Fruit fly (Drosophila melanogaster) whole organism, embryonic: Measurements from ENCODE around the gene CG1896.

Experiments
- Ada2b ChIP-seq: fragments of 200-800 bp; sonication (Bioruptor generic); IDR thresholded peaks from 2 replicates; pipeline ENCODE4 v1.3.6; 2022; ENCODE audit warnings: missing biosample characterization, missing genetic modification characterization
- Bgb ChIP-seq: fragments of 200-800 bp; sonication (Bioruptor generic); IDR thresholded peaks from 2 replicates; pipeline ENCODE4 v1.3.6; 2022; ENCODE audit warnings: missing biosample characterization, missing genetic modification characterization; ENCODE audit not compliant: partially characterized antibody
- CG11093 ChIP-seq: fragments of 200-800 bp; sonication (Bioruptor generic); IDR thresholded peaks from 3 replicates; pipeline ENCODE4 v1.3.6; 2022; ENCODE audit warnings: missing biosample characterization, missing genetic modification characterization
- CG11723 ChIP-seq: fragments of 200-800 bp; sonication (Bioruptor generic); optimal IDR thresholded peaks from 2 replicates; lab custom pipeline; 2017; ENCODE audit warnings: missing biosample characterization, mild to moderate bottlenecking, missing genetic modification characterization
- CG1233 ChIP-seq: fragments of 200-800 bp; sonication (Bioruptor generic); optimal IDR thresholded peaks from 4 replicates; lab custom pipeline; 2018; ENCODE audit warnings: missing biosample characterization, mild to moderate bottlenecking, missing genetic modification characterization
- CG12942 ChIP-seq: fragments of 200-800 bp; sonication (Bioruptor generic); optimal IDR thresholded peaks from 3 replicates; lab custom pipeline; 2016; ENCODE audit warnings: missing biosample characterization, missing genetic modification characterization
- CG14050 ChIP-seq: fragments of 200-800 bp; sonication (Bioruptor generic); IDR thresholded peaks from 3 replicates; pipeline ENCODE4 v1.3.6; 2022; ENCODE audit warnings: missing biosample characterization, missing genetic modification characterization
- CG15696 ChIP-seq: fragments of 200-800 bp; sonication (Bioruptor generic); optimal IDR thresholded peaks from 2 replicates; lab custom pipeline; 2019; ENCODE audit warnings: missing biosample characterization, mild to moderate bottlenecking, missing genetic modification characterization, moderate library complexity
- CG1603 ChIP-seq: fragments of 200-800 bp; sonication (Bioruptor generic); optimal IDR thresholded peaks from 2 replicates; lab custom pipeline; 2019; ENCODE audit warnings: missing biosample characterization, mild to moderate bottlenecking, missing genetic modification characterization, moderate library complexity
- CG16813 ChIP-seq: fragments of 200-800 bp; sonication (Bioruptor generic); IDR thresholded peaks from 3 replicates; pipeline ENCODE4 v1.3.6; 2022; ENCODE audit warnings: missing biosample characterization, missing genetic modification characterization; ENCODE audit not compliant: partially characterized antibody
- CG17186 ChIP-seq: fragments of 200-800 bp; sonication (Bioruptor generic); optimal IDR thresholded peaks from 3 replicates; lab custom pipeline; 2017; ENCODE audit warnings: missing biosample characterization, missing genetic modification reagents, missing genetic modification characterization
- CG17328 ChIP-seq: fragments of 200-800 bp; sonication (Bioruptor generic); IDR thresholded peaks from 2 replicates; pipeline ENCODE4 v1.3.6; 2022; ENCODE audit warnings: missing biosample characterization, missing genetic modification characterization
- CG3163 ChIP-seq: fragments of 200-800 bp; sonication (Bioruptor generic); optimal IDR thresholded peaks from 3 replicates; lab custom pipeline; 2016; ENCODE audit warnings: missing biosample characterization, missing genetic modification characterization
- CG4282 ChIP-seq: fragments of 200-800 bp; sonication (Bioruptor generic); optimal IDR thresholded peaks from 2 replicates; lab custom pipeline; 2016; ENCODE audit warnings: missing biosample characterization, missing genetic modification characterization
- CG4730 ChIP-seq: fragments of 200-800 bp; sonication (Bioruptor generic); IDR thresholded peaks from 2 replicates; pipeline ENCODE4 v1.3.6; 2022; ENCODE audit warnings: missing biosample characterization, missing genetic modification characterization
- CG6683 ChIP-seq: fragments of 200-800 bp; sonication (Bioruptor generic); optimal IDR thresholded peaks from 2 replicates; lab custom pipeline; 2017; ENCODE audit warnings: missing biosample characterization, mild to moderate bottlenecking, missing genetic modification characterization, missing genetic modification reagents
- CG6765 ChIP-seq: fragments of 200-800 bp; sonication (Bioruptor generic); optimal IDR thresholded peaks from 3 replicates; lab custom pipeline; 2017; ENCODE audit warnings: missing biosample characterization, mild to moderate bottlenecking, missing genetic modification characterization
- CG6813 ChIP-seq: fragments of 200-800 bp; sonication (Bioruptor generic); optimal IDR thresholded peaks from 2 replicates; lab custom pipeline; 2017; ENCODE audit warnings: missing biosample characterization, missing genetic modification characterization, mild to moderate bottlenecking, moderate library complexity, missing genetic modification reagents
- CG7271 ChIP-seq: fragments of 200-800 bp; sonication (Bioruptor generic); optimal IDR thresholded peaks from 2 replicates; lab custom pipeline; 2018; ENCODE audit warnings: missing biosample characterization, mild to moderate bottlenecking, missing genetic modification characterization, moderate library complexity
- CG7357 ChIP-seq: fragments of 200-800 bp; sonication (Bioruptor generic); IDR thresholded peaks from 3 replicates; pipeline ENCODE4 v1.3.6; 2022; ENCODE audit warnings: missing biosample characterization, missing genetic modification characterization
- CG8944 ChIP-seq: fragments of 200-800 bp; sonication (Bioruptor generic); optimal IDR thresholded peaks from 3 replicates; lab custom pipeline; 2016; ENCODE audit warnings: missing biosample characterization, missing genetic modification characterization
- CrebB ChIP-seq: fragments of 200-800 bp; sonication (Bioruptor generic); optimal IDR thresholded peaks from 3 replicates; lab custom pipeline; 2018; ENCODE audit warnings: missing biosample characterization, mild to moderate bottlenecking, missing genetic modification characterization
- H2.0 ChIP-seq: fragments of 200-800 bp; sonication (Bioruptor generic); IDR thresholded peaks from 2 replicates; pipeline ENCODE4 v1.3.6; 2022; ENCODE audit warnings: missing biosample characterization, missing genetic modification characterization
- Hmr ChIP-seq: fragments of 200-800 bp; sonication (Bioruptor generic); optimal IDR thresholded peaks from 3 replicates; lab custom pipeline; 2017; ENCODE audit warnings: mild to moderate bottlenecking, missing biosample characterization, missing genetic modification reagents, missing genetic modification characterization
- Mrtf ChIP-seq: fragments of 200-800 bp; sonication (Bioruptor generic); IDR thresholded peaks from 3 replicates; pipeline ENCODE4 v1.3.6; 2022; ENCODE audit warnings: missing biosample characterization, missing genetic modification characterization
- NK7.1 ChIP-seq: fragments of 200-800 bp; sonication (Bioruptor generic); optimal IDR thresholded peaks from 3 replicates; lab custom pipeline; 2016; ENCODE audit warnings: missing biosample characterization, missing genetic modification characterization
- Nf-YC ChIP-seq: fragments of 200-800 bp; optimal IDR thresholded peaks from 3 replicates; lab custom pipeline; 2019; ENCODE audit warnings: missing biosample characterization, mild to moderate bottlenecking, missing genetic modification characterization, moderate library complexity
- Tbp ChIP-seq: fragments of >200 bp; optimal IDR thresholded peaks from 2 replicates; lab custom pipeline; 2018; ENCODE audit warnings: missing biosample characterization, missing genetic modification characterization
- aop ChIP-seq: fragments of 200-800 bp; sonication (Bioruptor generic); IDR thresholded peaks from 2 replicates; pipeline ENCODE4 v1.3.6; 2022; ENCODE audit warnings: missing biosample characterization, missing genetic modification characterization
- ase ChIP-seq: fragments of 200-800 bp; sonication (Bioruptor generic); IDR thresholded peaks from 3 replicates; pipeline ENCODE4 v1.3.6; 2022; ENCODE audit warnings: missing biosample characterization, missing genetic modification characterization
- ato ChIP-seq: fragments of 200-800 bp; sonication (Bioruptor generic); IDR thresholded peaks from 2 replicates; pipeline ENCODE4 v1.3.6; 2022; ENCODE audit warnings: missing biosample characterization, missing genetic modification characterization; ENCODE audit not compliant: partially characterized antibody
- crc ChIP-seq: fragments of 200-800 bp; sonication (Bioruptor generic); optimal IDR thresholded peaks from 2 replicates; lab custom pipeline; 2016; ENCODE audit warnings: missing biosample characterization, missing genetic modification characterization
- dmrt99B ChIP-seq: fragments of 200-800 bp; sonication (Bioruptor generic); optimal IDR thresholded peaks from 2 replicates; lab custom pipeline; 2018; ENCODE audit warnings: missing biosample characterization, mild to moderate bottlenecking, missing genetic modification characterization, moderate library complexity
- dysf ChIP-seq: fragments of 200-800 bp; sonication (Bioruptor generic); IDR thresholded peaks from 3 replicates; pipeline ENCODE4 v1.3.6; 2022; ENCODE audit warnings: missing biosample characterization, missing genetic modification characterization
- ems ChIP-seq: fragments of 200-800 bp; sonication (Bioruptor generic); optimal IDR thresholded peaks from 3 replicates; lab custom pipeline; 2016; ENCODE audit warnings: missing biosample characterization, missing genetic modification characterization
- gro ChIP-seq: fragments of 200-800 bp; sonication (Bioruptor generic); optimal IDR thresholded peaks from 2 replicates; lab custom pipeline; 2016; ENCODE audit warnings: missing biosample characterization, missing genetic modification characterization
- hth ChIP-seq: fragments of >200 bp; optimal IDR thresholded peaks from 2 replicates; lab custom pipeline; 2017; ENCODE audit warnings: inconsistent platforms
- klu ChIP-seq: fragments of 200-800 bp; sonication (Bioruptor generic); IDR thresholded peaks from 2 replicates; pipeline ENCODE4 v1.3.6; 2022; ENCODE audit warnings: missing biosample characterization, missing genetic modification characterization
- oc ChIP-seq: fragments of 200-800 bp; sonication (Bioruptor generic); optimal IDR thresholded peaks from 2 replicates; lab custom pipeline; 2018; ENCODE audit warnings: missing biosample characterization, mild to moderate bottlenecking, missing genetic modification characterization, moderate library complexity
- phol ChIP-seq: fragments of 200-800 bp; sonication (Bioruptor generic); optimal IDR thresholded peaks from 3 replicates; lab custom pipeline; 2018; ENCODE audit warnings: missing biosample characterization, mild to moderate bottlenecking, missing genetic modification characterization, moderate library complexity
- pita ChIP-seq: fragments of 200-800 bp; sonication (Bioruptor generic); optimal IDR thresholded peaks from 2 replicates; lab custom pipeline; 2017; ENCODE audit warnings: missing biosample characterization, mild to moderate bottlenecking, missing genetic modification characterization
- pnt ChIP-seq: fragments of 200-800 bp; sonication (Bioruptor generic); optimal IDR thresholded peaks from 3 replicates; lab custom pipeline; 2016; ENCODE audit warnings: missing biosample characterization, missing genetic modification characterization
- ranshi ChIP-seq: fragments of 200-800 bp; sonication (Bioruptor generic); IDR thresholded peaks from 2 replicates; pipeline ENCODE4 v1.3.6; 2022; ENCODE audit warnings: missing biosample characterization, missing genetic modification characterization
- sens ChIP-seq: fragments of 200-800 bp; sonication (Bioruptor generic); peaks from one replicate; lab custom pipeline; 2016; ENCODE audit warnings: missing biosample characterization, missing genetic modification characterization
- ssp ChIP-seq: fragments of 200-800 bp; sonication (Bioruptor generic); IDR thresholded peaks from 2 replicates; pipeline ENCODE4 v1.3.6; 2022; ENCODE audit warnings: missing biosample characterization, missing genetic modification characterization
- trh ChIP-seq: fragments of 200-800 bp; sonication (Bioruptor generic); optimal IDR thresholded peaks from 2 replicates; lab custom pipeline; 2016; ENCODE audit warnings: missing biosample characterization, missing genetic modification characterization
- twi ChIP-seq: fragments of 200-800 bp; optimal IDR thresholded peaks from 2 replicates; lab custom pipeline; 2019; ENCODE audit warnings: missing biosample characterization, mild to moderate bottlenecking, missing genetic modification characterization, moderate library complexity

CG1896 gene

dm6 chr3R:31776583-31777362, 32.7 kb downstream of the CG1896 start, which contains the start of the genes CG2126 and faf (continued):
- TF ChIP-seq ranshi (GFP tag; lab: Robert Waterston, UW): peak; percentile 73
- TF ChIP-seq oc (tag; lab: Kevin White, UChicago): peak; percentile 58
- peak; percentile 76 for TF ChIP-seq Nf-YC
- TF ChIP-seq CG12942 (GFP tag; lab: Kevin White, UChicago): peak; percentile 83
- peak; percentile 52; the same call in 1 of the 2 replicates for TF ChIP-seq CG4730 (GFP tag; lab: Robert Waterston, UW)
- no peak for TF ChIP-seq CG3163 (GFP tag; lab: Kevin White, UChicago)
- peak; percentile 83 for TF ChIP-seq sens (GFP tag; lab: Kevin White, UChicago)
- peak; percentile 47 for TF ChIP-seq ems
- TF ChIP-seq CG17186: peak; percentile 44
- TF ChIP-seq Mrtf: peak; percentile 47; the same call in 1 of the 3 replicates
- TF ChIP-seq NK7.1 (GFP tag; lab: Kevin White, UChicago): peak; percentile 42
- TF ChIP-seq CG16813 (GFP tag; lab: Robert Waterston, UW): peak; percentile 46; the same call in 1 of the 3 replicates
- no peak for TF ChIP-seq aop
- TF ChIP-seq dmrt99B (tag; lab: Kevin White, UChicago): peak; percentile 81
- no peak for TF ChIP-seq crc (GFP tag; lab: Kevin White, UChicago)
- TF ChIP-seq CG17328: peak; percentile 76
- no peak for TF ChIP-seq CG4282 (GFP tag; lab: Kevin White, UChicago)
- peak; percentile 62; the same call in 2 of the 3 replicates for TF ChIP-seq CG11093
- peak; percentile 13 for TF ChIP-seq CG6765 (GFP tag; lab: Kevin White, UChicago)
- TF ChIP-seq CG7271: peak; percentile 46
- peak; percentile 63 for TF ChIP-seq trh (GFP tag; lab: Kevin White, UChicago)
- TF ChIP-seq H2.0 (GFP tag; lab: Robert Waterston, UW): peak; percentile 78
- peak; percentile 73 for TF ChIP-seq CG15696 (tag; lab: Kevin White, UChicago)
- peak; percentile 90 for TF ChIP-seq phol (tag; lab: Kevin White, UChicago)
- TF ChIP-seq Bgb: peak; percentile 53
- TF ChIP-seq CG8944 (GFP tag; lab: Kevin White, UChicago): peak; percentile 31
- peak; percentile 54 for TF ChIP-seq CG11723 (GFP tag; lab: Kevin White, UChicago)
- TF ChIP-seq Hmr (GFP tag; lab: Kevin White, UChicago): peak; percentile 77
- peak; percentile 58 for TF ChIP-seq twi
- peak; percentile 48 for TF ChIP-seq gro (GFP tag; lab: Kevin White, UChicago)
- no peak for TF ChIP-seq CrebB (tag; lab: Kevin White, UChicago)
- peak; percentile 14 for TF ChIP-seq CG6813 (GFP tag; lab: Kevin White, UChicago)
- no peak for TF ChIP-seq ato (GFP tag; lab: Robert Waterston, UW)
- peak; percentile 79 for TF ChIP-seq dysf
- TF ChIP-seq ssp (GFP tag; lab: Robert Waterston, UW): peak; percentile 61
- no peak for TF ChIP-seq Tbp (GFP tag; lab: Kevin White, UChicago)
- TF ChIP-seq Ada2b: peak; percentile 68
- peak; percentile 32 for TF ChIP-seq pnt (GFP tag; lab: Kevin White, UChicago)
- TF ChIP-seq hth (lab: Kevin White, UChicago): no peak
- TF ChIP-seq klu (GFP tag; lab: Robert Waterston, UW): peak; percentile 63; the same call in 1 of the 2 replicates
- TF ChIP-seq CG1233 (GFP tag; lab: Kevin White, UChicago): peak; percentile 71
- peak; percentile 56; the same call in 2 of the 3 replicates for TF ChIP-seq CG14050
- peak; percentile 72; the same call in 1 of the 3 replicates for TF ChIP-seq ase (GFP tag; lab: Robert Waterston, UW)
- peak; percentile 56 for TF ChIP-seq CG6683 (GFP tag; lab: Kevin White, UChicago)
- TF ChIP-seq CG1603 (tag; lab: Kevin White, UChicago): no peak
- no peak for TF ChIP-seq pita (GFP tag; lab: Kevin White, UChicago)
- TF ChIP-seq CG7357 (GFP tag; lab: Robert Waterston, UW): peak; percentile 47; the same call in 1 of the 3 replicates
